Worm (Caenorhabditis elegans) whole organism, L3 larva: ENCODE measurements around the gene dpr-1.

Source experiments
- ZK546.5 ChIP-seq: sonication (generic microtip); optimal IDR thresholded peaks from 2 replicates; lab custom pipeline; 2017; ENCODE audit warnings: missing biosample characterization, missing genetic modification characterization
- fos-1 ChIP-seq: fragments of 150-350 bp; optimal IDR thresholded peaks from 2 replicates; lab custom pipeline; 2014; ENCODE audit warnings: missing biosample characterization, missing genetic modification characterization
- ztf-11 ChIP-seq: fragments of 150-350 bp; optimal IDR thresholded peaks from 2 replicates; lab custom pipeline; 2014; ENCODE audit warnings: missing biosample characterization, missing genetic modification characterization
- ztf-4 ChIP-seq: fragments of 150-350 bp; optimal IDR thresholded peaks from 2 replicates; lab custom pipeline; 2014; ENCODE audit warnings: missing biosample characterization, missing genetic modification characterization

DNA sequence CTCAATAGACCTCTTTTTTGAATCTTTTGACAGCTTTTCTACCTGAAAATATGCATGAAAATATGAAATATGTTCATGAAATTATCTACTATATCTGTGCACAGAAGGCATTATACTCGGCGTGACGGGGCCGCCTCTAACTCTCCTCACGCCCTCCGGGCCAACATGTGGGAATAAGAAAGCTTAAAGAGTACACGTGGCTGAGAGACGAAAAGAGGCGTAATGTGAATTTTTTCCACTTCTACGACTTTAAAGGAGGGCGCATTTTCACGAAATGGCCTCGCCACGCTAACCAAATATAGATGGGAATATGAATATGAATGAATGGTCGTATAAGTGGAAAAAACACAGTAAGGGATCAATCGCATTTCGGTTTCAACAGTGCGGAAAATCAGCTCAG, 15.7 kb upstream of the dpr-1 start:
- TF ChIP-seq ztf-11, result no peak
- no peak for TF ChIP-seq ZK546.5 (tag; lab: Kevin White, UChicago)
- TF ChIP-seq fos-1 (tag; lab: Kevin White, UChicago), result no peak
- TF ChIP-seq ztf-4 (tag; lab: Kevin White, UChicago), result no peak
